Worm (Caenorhabditis elegans) whole organism, late embryonic: ENCODE measurements around the gene C16A3.2.
A peak's percentile ranks its signal among the peaks of the same experiment; 100 is the strongest.

Experiments
- C08G9.2 ChIP-seq: sonication (generic microtip); optimal IDR thresholded peaks from 2 replicates; lab custom pipeline; 2016; ENCODE audit warnings: mild to moderate bottlenecking, missing genetic modification characterization, moderate library complexity, missing compliant biosample characterization
- C38D4.7 ChIP-seq: fragments of 200-800 bp; sonication (Bioruptor generic); optimal IDR thresholded peaks from 2 replicates; lab custom pipeline; 2018; ENCODE audit warnings: mild to moderate bottlenecking, missing genetic modification characterization, moderate library complexity, missing compliant biosample characterization
- F13H6.1 ChIP-seq: sonication (generic microtip); optimal IDR thresholded peaks from 2 replicates; lab custom pipeline; 2016; ENCODE audit warnings: missing genetic modification characterization, missing compliant biosample characterization
- T23F11.4 ChIP-seq: fragments of 200-800 bp; sonication (Bioruptor generic); optimal IDR thresholded peaks from 2 replicates; lab custom pipeline; 2018; ENCODE audit warnings: mild to moderate bottlenecking, missing genetic modification characterization, missing compliant biosample characterization
- ceh-14 ChIP-seq: sonication (generic microtip); optimal IDR thresholded peaks from 2 replicates; lab custom pipeline; 2016; ENCODE audit warnings: missing genotype, missing genetic modification characterization, missing compliant biosample characterization
- ceh-18 ChIP-seq: sonication (generic microtip); optimal IDR thresholded peaks from 2 replicates; lab custom pipeline; 2016; ENCODE audit warnings: missing genetic modification characterization, missing compliant biosample characterization
- ceh-19 ChIP-seq: fragments of 200-800 bp; sonication (Bioruptor generic); optimal IDR thresholded peaks from 2 replicates; lab custom pipeline; 2018; ENCODE audit warnings: mild to moderate bottlenecking, missing genetic modification characterization, missing compliant biosample characterization
- ceh-2 ChIP-seq: sonication (generic microtip); optimal IDR thresholded peaks from 2 replicates; lab custom pipeline; 2016; ENCODE audit warnings: missing genotype, missing genetic modification characterization, missing compliant biosample characterization
- ceh-30 ChIP-seq: fragments of 150-350 bp; optimal IDR thresholded peaks from 2 replicates; lab custom pipeline; 2014; ENCODE audit warnings: missing biosample characterization, missing genetic modification characterization
- ceh-31 ChIP-seq: sonication (generic microtip); optimal IDR thresholded peaks from 2 replicates; lab custom pipeline; 2016; ENCODE audit warnings: missing genetic modification characterization, missing compliant biosample characterization
- ceh-34 ChIP-seq: sonication (generic microtip); optimal IDR thresholded peaks from 2 replicates; lab custom pipeline; 2016; ENCODE audit warnings: mild to moderate bottlenecking, missing genetic modification characterization, missing compliant biosample characterization
- ceh-45 ChIP-seq: fragments of 200-800 bp; sonication (Bioruptor generic); IDR thresholded peaks from 2 replicates; pipeline ENCODE4 v1.3.6; 2022; ENCODE audit warnings: missing genetic modification reagents, missing genetic modification characterization, missing compliant biosample characterization
- ceh-48 ChIP-seq: sonication (generic microtip); optimal IDR thresholded peaks from 2 replicates; lab custom pipeline; 2016; ENCODE audit warnings: missing genetic modification characterization, inconsistent platforms, missing compliant biosample characterization
- ceh-6 ChIP-seq: fragments of 200-800 bp; sonication (Bioruptor generic); optimal IDR thresholded peaks from 2 replicates; lab custom pipeline; 2018; ENCODE audit warnings: mild to moderate bottlenecking, missing genetic modification characterization, missing compliant biosample characterization
- ceh-9 ChIP-seq: sonication (generic microtip); optimal IDR thresholded peaks from 2 replicates; lab custom pipeline; 2016; ENCODE audit warnings: mild to moderate bottlenecking, missing genetic modification characterization, inconsistent platforms, missing compliant biosample characterization
- dmd-4 ChIP-seq: sonication (generic microtip); optimal IDR thresholded peaks from 2 replicates; lab custom pipeline; 2016; ENCODE audit warnings: borderline replicate concordance, missing genetic modification characterization, missing compliant biosample characterization
- elt-4 ChIP-seq: sonication (generic microtip); optimal IDR thresholded peaks from 2 replicates; lab custom pipeline; 2016; ENCODE audit warnings: missing genetic modification characterization, missing compliant biosample characterization
- ets-4 ChIP-seq: sonication (generic microtip); optimal IDR thresholded peaks from 2 replicates; lab custom pipeline; 2016; ENCODE audit warnings: missing genetic modification characterization, missing compliant biosample characterization
- eyg-1 ChIP-seq: sonication (generic microtip); optimal IDR thresholded peaks from 2 replicates; lab custom pipeline; 2016; ENCODE audit warnings: missing genotype, missing genetic modification characterization, missing compliant biosample characterization
- fkh-6 ChIP-seq: sonication (generic microtip); optimal IDR thresholded peaks from 2 replicates; lab custom pipeline; 2016; ENCODE audit warnings: missing genetic modification characterization, missing compliant biosample characterization
- gmeb-2 ChIP-seq: sonication (generic microtip); optimal IDR thresholded peaks from 2 replicates; lab custom pipeline; 2016; ENCODE audit warnings: missing genetic modification characterization, inconsistent platforms, missing compliant biosample characterization
- hlh-13 ChIP-seq: fragments of 200-800 bp; sonication (Bioruptor generic); optimal IDR thresholded peaks from 2 replicates; lab custom pipeline; 2018; ENCODE audit warnings: mild to moderate bottlenecking, missing genetic modification characterization, missing compliant biosample characterization
- hlh-8 ChIP-seq: sonication (generic microtip); optimal IDR thresholded peaks from 2 replicates; lab custom pipeline; 2016; ENCODE audit warnings: missing genotype, missing genetic modification characterization, missing compliant biosample characterization
- madf-2 ChIP-seq: sonication (generic microtip); optimal IDR thresholded peaks from 2 replicates; lab custom pipeline; 2017; ENCODE audit warnings: missing genetic modification characterization, missing compliant biosample characterization
- nfya-1 ChIP-seq: sonication (generic microtip); optimal IDR thresholded peaks from 2 replicates; lab custom pipeline; 2017; ENCODE audit warnings: missing genetic modification characterization, mild to moderate bottlenecking, missing compliant biosample characterization, antibody characterized with exemption, moderate library complexity
- nhr-11 ChIP-seq: fragments of 150-350 bp; optimal IDR thresholded peaks from 2 replicates; lab custom pipeline; 2014; ENCODE audit warnings: missing biosample characterization, missing genetic modification characterization
- odd-2 ChIP-seq: sonication (generic microtip); optimal IDR thresholded peaks from 2 replicates; lab custom pipeline; 2017; ENCODE audit warnings: antibody characterized with exemption, mild to moderate bottlenecking, missing genetic modification characterization, missing compliant biosample characterization
- pat-9 ChIP-seq: fragments of 200-800 bp; sonication (Bioruptor generic); optimal IDR thresholded peaks from 2 replicates; lab custom pipeline; 2018; ENCODE audit warnings: mild to moderate bottlenecking, missing genetic modification characterization, moderate library complexity, missing compliant biosample characterization
- pax-1 ChIP-seq: fragments of 150-350 bp; optimal IDR thresholded peaks from 2 replicates; lab custom pipeline; 2014; ENCODE audit warnings: missing biosample characterization, missing genetic modification characterization
- pha-2 ChIP-seq: sonication (generic microtip); optimal IDR thresholded peaks from 2 replicates; lab custom pipeline; 2017; ENCODE audit warnings: mild to moderate bottlenecking, missing genetic modification characterization, missing compliant biosample characterization
- pha-4 ChIP-seq: fragments of 150-350 bp; optimal IDR thresholded peaks from 2 replicates; lab custom pipeline; 2018; ENCODE audit warnings: missing biosample characterization, missing genetic modification reagents, missing genetic modification characterization
- pros-1 ChIP-seq: fragments of 150-350 bp; optimal IDR thresholded peaks from 2 replicates; lab custom pipeline; 2014; ENCODE audit warnings: missing biosample characterization, missing genetic modification reagents, missing genetic modification characterization
- ref-2 ChIP-seq: sonication (generic microtip); optimal IDR thresholded peaks from 2 replicates; lab custom pipeline; 2016; ENCODE audit warnings: missing genetic modification characterization, missing compliant biosample characterization
- rnt-1 ChIP-seq: sonication (generic microtip); optimal IDR thresholded peaks from 2 replicates; lab custom pipeline; 2016; ENCODE audit warnings: missing genetic modification characterization, missing compliant biosample characterization
- sox-2 ChIP-seq: fragments of 200-800 bp; sonication (Bioruptor generic); IDR thresholded peaks from 2 replicates; pipeline ENCODE4 v1.3.6; 2022; ENCODE audit warnings: missing genetic modification reagents, missing genetic modification characterization, missing compliant biosample characterization
- sox-4 ChIP-seq: sonication (generic microtip); optimal IDR thresholded peaks from 2 replicates; lab custom pipeline; 2017; ENCODE audit warnings: mild to moderate bottlenecking, missing genetic modification characterization, inconsistent platforms, missing compliant biosample characterization
- tbx-2 ChIP-seq: sonication (generic microtip); optimal IDR thresholded peaks from 2 replicates; lab custom pipeline; 2016; ENCODE audit warnings: missing genetic modification characterization, missing compliant biosample characterization
- unc-42 ChIP-seq: sonication (generic microtip); optimal IDR thresholded peaks from 2 replicates; lab custom pipeline; 2016; ENCODE audit warnings: missing genotype, missing genetic modification characterization, missing compliant biosample characterization
- unc-55 ChIP-seq: sonication (generic microtip); optimal IDR thresholded peaks from 2 replicates; lab custom pipeline; 2017; ENCODE audit warnings: missing biosample characterization, missing genetic modification reagents, missing genetic modification characterization
- unc-86 ChIP-seq: sonication (generic microtip); optimal IDR thresholded peaks from 2 replicates; lab custom pipeline; 2016; ENCODE audit warnings: missing genetic modification characterization, missing compliant biosample characterization

Gene C16A3.2

ce11 chrIII:6405121-6405520 is 15.5 kb downstream of the C16A3.2 start:
- TF ChIP-seq ceh-34 (tag; lab: Kevin White, UChicago) (peak; percentile 60), ceh-18 (tag; lab: Kevin White, UChicago) (peak; percentile 73), T23F11.4 (GFP tag; lab: Kevin White, UChicago) (no peak), F13H6.1 (tag; lab: Kevin White, UChicago) (no peak), fkh-6 (tag; lab: Kevin White, UChicago) (no peak), pat-9 (tag; lab: Kevin White, UChicago) (no peak), ceh-6 (GFP tag; lab: Kevin White, UChicago) (no peak), pha-2 (no peak), gmeb-2 (tag; lab: Kevin White, UChicago) (no peak), ceh-14 (tag; lab: Kevin White, UChicago) (no peak), nfya-1 (peak; percentile 18), ceh-9 (tag; lab: Kevin White, UChicago) (no peak), ref-2 (no peak), madf-2 (tag; lab: Kevin White, UChicago) (no peak), tbx-2 (tag; lab: Kevin White, UChicago) (no peak), hlh-13 (GFP tag; lab: Kevin White, UChicago) (no peak), ets-4 (tag; lab: Kevin White, UChicago) (no peak), C08G9.2 (no peak), nhr-11 (no peak), unc-55 (peak; percentile 92), odd-2 (tag; lab: Kevin White, UChicago) (no peak), pha-4 (no peak), unc-42 (tag; lab: Kevin White, UChicago) (no peak), ceh-2 (tag; lab: Kevin White, UChicago) (no peak), dmd-4 (no peak), pros-1 (no peak), rnt-1 (tag; lab: Kevin White, UChicago) (no peak), elt-4 (no peak), eyg-1 (no peak), ceh-31 (tag; lab: Kevin White, UChicago) (no peak), C38D4.7 (GFP tag; lab: Kevin White, UChicago) (no peak)

ce11 chrIII:6406829-6407228 is 17.2 kb downstream of the C16A3.2 start, which contains the start of gene let-756:
let-756 (plus strand) TSS chrIII:6407129.
- TF ChIP-seq hlh-8 (tag; lab: Kevin White, UChicago) (no peak), elt-4 (no peak), ref-2 (no peak), sox-4 (tag; lab: Kevin White, UChicago) (no peak), unc-86 (tag; lab: Kevin White, UChicago) (no peak), ceh-9 (tag; lab: Kevin White, UChicago) (no peak), ceh-30 (tag; lab: Kevin White, UChicago) (no peak), pax-1 (no peak)

- TF ChIP-seq T23F11.4 (GFP tag; lab: Kevin White, UChicago) (no peak), sox-2 (GFP tag; lab: Robert Waterston, UW) (no peak), C08G9.2 (no peak), ceh-48 (tag; lab: Kevin White, UChicago) (no peak), ceh-19 (GFP tag; lab: Kevin White, UChicago) (no peak), ceh-30 (tag; lab: Kevin White, UChicago) (no peak), ceh-45 (no peak)
- TF ChIP-seq, all 69 proteins: peak for 0
Observed at ce11 chrIII:6411430-6411829, 21.8 kb downstream of the C16A3.2 start.
